Worm (Caenorhabditis elegans) whole organism, late embryonic: Measurements from ENCODE around the gene pqn-54.

Experiments
- dmd-4 ChIP-seq: sonication (generic microtip); optimal IDR thresholded peaks from 2 replicates; lab custom pipeline; 2016; ENCODE audit warnings: borderline replicate concordance, missing genetic modification characterization, missing compliant biosample characterization
- dve-1 ChIP-seq: sonication (generic microtip); optimal IDR thresholded peaks from 2 replicates; lab custom pipeline; 2017; ENCODE audit warnings: antibody characterized with exemption, mild to moderate bottlenecking, missing genetic modification characterization, missing compliant biosample characterization
- nhr-11 ChIP-seq: fragments of 150-350 bp; optimal IDR thresholded peaks from 2 replicates; lab custom pipeline; 2014; ENCODE audit warnings: missing biosample characterization, missing genetic modification characterization

DNA sequence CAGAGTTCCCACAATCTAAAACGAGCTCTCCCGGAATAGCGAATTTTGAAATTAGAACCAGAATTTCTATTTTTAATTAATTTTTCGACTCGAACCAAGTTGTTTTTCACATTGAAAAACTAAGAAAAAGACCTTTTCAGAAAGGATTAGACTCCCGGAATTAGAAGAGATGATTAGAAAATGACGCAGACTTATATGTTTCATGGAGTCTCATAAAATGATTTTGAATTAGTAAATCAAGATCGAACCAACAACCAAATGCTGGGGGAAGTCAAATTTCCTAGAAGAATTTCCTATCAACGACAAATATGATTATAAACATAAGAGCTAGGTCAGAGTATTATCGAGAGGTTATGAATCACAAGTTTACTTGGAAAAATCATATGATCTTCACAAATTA lies 23.9 kb downstream of the pqn-54 start:
- TF ChIP-seq nhr-11 (tag; lab: Kevin White, UChicago) (no peak), dve-1 (tag; lab: Kevin White, UChicago) (no peak), dmd-4 (tag; lab: Kevin White, UChicago) (no peak)
